Worm (Caenorhabditis elegans): Measurements from ENCODE around the gene F39B3.7.
"Not testable (repeated sequence)": the region's sequence is repeated elsewhere in the genome, so short reads cannot be mapped to it uniquely, and the experiment has no call there.

The F39B3.7 gene

ce11 chrX:17567378-17567777 is at the start of gene F39B3.7:
Gene F39B3.7, minus strand, starts transcription at chrX:17567478.
- no peak for TF ChIP-seq unc-62 (GFP tag; optimal IDR thresholded peaks at IDR 0.05)

ce11 chrX:17614245-17614644 is 47.0 kb upstream of the F39B3.7 start, which contains the start of gene ncs-7:
Gene ncs-7, plus strand, starts transcription at chrX:17614545.
- TF ChIP-seq unc-62 (GFP tag; optimal IDR thresholded peaks at IDR 0.05) = no peak

- TF ChIP-seq unc-62 (GFP tag; optimal IDR thresholded peaks at IDR 0.05) = no peak
These were observed 45.7 kb upstream of the F39B3.7 start for ce11 chrX:17613024-17613423.

ce11 chrX:17611180-17611579 is 43.9 kb upstream of the F39B3.7 start:
- no peak for TF ChIP-seq unc-62 (GFP tag; optimal IDR thresholded peaks at IDR 0.05)

ce11 chrX:17610406-17610981 is 43.2 kb upstream of the F39B3.7 start:
- TF ChIP-seq unc-62 (GFP tag; optimal IDR thresholded peaks at IDR 0.05) = no peak

- no peak for TF ChIP-seq unc-62 (GFP tag; optimal IDR thresholded peaks at IDR 0.05)
These were observed 42.7 kb upstream of the F39B3.7 start, which contains the start of gene C16H3.3 for ce11 chrX:17609948-17610347. Gene C16H3.3, minus strand, starts transcription at chrX:17610048.

ce11 chrX:17601345-17601744 is 34.1 kb upstream of the F39B3.7 start:
- TF ChIP-seq unc-62 (GFP tag; optimal IDR thresholded peaks at IDR 0.05) = no peak

- no peak for TF ChIP-seq unc-62 (GFP tag; optimal IDR thresholded peaks at IDR 0.05)
These were observed 32.9 kb upstream of the F39B3.7 start, which contains the start of gene lec-9 for ce11 chrX:17600139-17600538. Gene lec-9, plus strand, starts transcription at chrX:17600487.

ce11 chrX:17598712-17599111 is 31.4 kb upstream of the F39B3.7 start:
- TF ChIP-seq unc-62 (GFP tag; optimal IDR thresholded peaks at IDR 0.05) = no peak

ce11 chrX:17579779-17580178 is 12.5 kb upstream of the F39B3.7 start, which contains the start of gene frpr-7:
Gene frpr-7, minus strand, starts transcription at chrX:17579879.
- TF ChIP-seq unc-62 (GFP tag; optimal IDR thresholded peaks at IDR 0.05) = no peak

- TF ChIP-seq unc-62 (GFP tag; optimal IDR thresholded peaks at IDR 0.05) = not testable (repeated sequence)
These were observed 11.7 kb upstream of the F39B3.7 start, which contains the start of gene F39B3.3 for ce11 chrX:17579011-17579410. Gene F39B3.3, minus strand, starts transcription at chrX:17579111.

ce11 chrX:17563411-17563810 is 3.9 kb downstream of the F39B3.7 start, which contains the start of gene F31A3.5:
Gene F31A3.5, minus strand, starts transcription at chrX:17563610.
- TF ChIP-seq unc-62 (GFP tag; optimal IDR thresholded peaks at IDR 0.05) = no peak

- no peak for TF ChIP-seq unc-62 (GFP tag; optimal IDR thresholded peaks at IDR 0.05)
These were observed 5.1 kb downstream of the F39B3.7 start for ce11 chrX:17562195-17562594.

- no peak for TF ChIP-seq unc-62 (GFP tag; optimal IDR thresholded peaks at IDR 0.05)
These were observed 13.5 kb downstream of the F39B3.7 start for ce11 chrX:17553772-17554171.

- not testable (repeated sequence) for TF ChIP-seq unc-62 (GFP tag; optimal IDR thresholded peaks at IDR 0.05)
These were observed 16.5 kb downstream of the F39B3.7 start, which contains the start of gene hlh-28 for ce11 chrX:17550755-17551154. Gene hlh-28, plus strand, starts transcription at chrX:17551055.

ce11 chrX:17548539-17548938 is 18.7 kb downstream of the F39B3.7 start, which contains the start of gene hlh-29:
Gene hlh-29, minus strand, starts transcription at chrX:17548639.
- TF ChIP-seq unc-62 (GFP tag; optimal IDR thresholded peaks at IDR 0.05) = not testable (repeated sequence)

ce11 chrX:17545498-17545897 is 21.8 kb downstream of the F39B3.7 start:
- TF ChIP-seq unc-62 (GFP tag; optimal IDR thresholded peaks at IDR 0.05) = no peak
